Worm (Caenorhabditis elegans): ENCODE results near the gene fbxa-90.

DNA sequence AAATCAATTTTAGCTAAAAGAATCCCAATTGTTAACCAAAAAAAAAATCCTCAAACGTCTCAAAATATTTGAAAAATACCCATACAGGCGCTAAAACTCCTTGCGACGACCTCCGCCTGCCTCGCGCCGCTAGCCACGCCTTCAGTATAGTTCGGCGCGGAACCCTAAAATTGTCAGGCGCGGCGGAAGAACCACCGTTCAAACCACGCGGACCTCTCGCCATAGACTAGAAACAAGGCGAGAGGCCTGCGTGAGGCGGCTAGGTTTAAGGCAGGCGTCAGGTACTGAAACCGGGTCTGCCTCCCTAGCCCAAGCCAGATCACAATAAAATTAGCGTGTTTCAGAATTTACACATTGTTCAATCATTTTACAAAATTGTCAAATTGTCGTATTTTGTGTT lies 25.8 kb downstream of the fbxa-90 start:
- TF ChIP-seq unc-62 (GFP tag; optimal IDR thresholded peaks at IDR 0.05) (no peak), lin-15B (tag; optimal IDR thresholded peaks at IDR 0.05) (no peak), elt-2 (tag; optimal IDR thresholded peaks at IDR 0.05) (no peak), elt-3 (tag; optimal IDR thresholded peaks at IDR 0.05) (no peak), aly-2 (tag; optimal IDR thresholded peaks at IDR 0.05) (no peak), ztf-11 (tag; optimal IDR thresholded peaks at IDR 0.05) (no peak), efl-1 (optimal IDR thresholded peaks at IDR 0.05) (no peak), efl-1 (GFP tag; optimal IDR thresholded peaks at IDR 0.05 in 1 of 2) (no peak), ets-5 (GFP tag; IDR thresholded peaks at IDR 0.05) (no peak), jun-1 (tag; optimal IDR thresholded peaks at IDR 0.05) (no peak), lin-13 (GFP tag; optimal IDR thresholded peaks at IDR 0.05) (no peak)
